Worm (Caenorhabditis elegans) whole organism, L1 larva: ENCODE results near the gene grl-10.

ENCODE experiments used
- aly-2 ChIP-seq: fragments of 150-350 bp; optimal IDR thresholded peaks from 2 replicates; lab custom pipeline; 2014; ENCODE audit warnings: missing biosample characterization, missing genetic modification characterization
- ceh-8 ChIP-seq: fragments of 200-800 bp; sonication (Bioruptor generic); optimal IDR thresholded peaks from 2 replicates; lab custom pipeline; 2018; ENCODE audit warnings: mild to moderate bottlenecking, missing genetic modification characterization, moderate library complexity, missing compliant biosample characterization
- elt-2 ChIP-seq: sonication (generic microtip); optimal IDR thresholded peaks from 2 replicates; lab custom pipeline; 2016; ENCODE audit warnings: missing genetic modification characterization, mild to moderate bottlenecking, inconsistent platforms, missing compliant biosample characterization, missing genetic modification reagents
- fos-1 ChIP-seq: fragments of 150-350 bp; optimal IDR thresholded peaks from 2 replicates; lab custom pipeline; 2014; ENCODE audit warnings: missing biosample characterization, missing genetic modification characterization
- lin-35 ChIP-seq, 2 experiments: fragments of 150-350 bp; optimal IDR thresholded peaks; 2 replicates each; lab custom pipeline; 2014; ENCODE audit warnings: missing biosample characterization in 2 of 2, missing genetic modification characterization in 2 of 2, missing genetic modification reagents in 2 of 2
- lsy-2 ChIP-seq, 2 experiments: fragments of 150-350 bp; optimal IDR thresholded peaks; 2 replicates each; lab custom pipeline; 2014; ENCODE audit warnings: missing biosample characterization in 2 of 2, missing genetic modification characterization in 2 of 2
- mep-1 ChIP-seq: fragments of 150-350 bp; optimal IDR thresholded peaks from 2 replicates; lab custom pipeline; 2014; ENCODE audit warnings: missing biosample characterization, missing genetic modification characterization
- nhr-19 ChIP-seq: fragments of 200-800 bp; sonication (Bioruptor generic); conservative IDR thresholded peaks from 2 replicates; pipeline ENCODE4 v1.3.6; 2022; ENCODE audit warnings: missing genetic modification characterization, missing compliant biosample characterization
- nhr-237 ChIP-seq: fragments of 150-350 bp; optimal IDR thresholded peaks from 2 replicates; lab custom pipeline; 2014; ENCODE audit warnings: missing biosample characterization, missing genetic modification characterization
- ztf-11 ChIP-seq, 2 experiments: sonication (generic microtip); optimal IDR thresholded peaks; 2 replicates each; lab custom pipeline; 2016 to 2017; ENCODE audit warnings: missing genetic modification characterization in 2 of 2, missing biosample characterization in 1 of 2, missing compliant biosample characterization in 1 of 2

- TF ChIP-seq ztf-11 (tag; optimal IDR thresholded peaks at IDR 0.05; lab: Kevin White, UChicago) (no peak), mep-1 (no peak), nhr-237 (tag; lab: Kevin White, UChicago) (no peak), aly-2 (no peak), lsy-2 (tag; optimal IDR thresholded peaks at IDR 0.05; lab: Kevin White, UChicago) (no peak), nhr-19 (no peak), ceh-8 (GFP tag; lab: Kevin White, UChicago) (no peak), fos-1 (no peak), elt-2 (tag; lab: Kevin White, UChicago) (no peak), lin-35 (GFP tag; optimal IDR thresholded peaks at IDR 0.05; lab: Kevin White, UChicago) (no peak)
Measured at ce11 chrV:7806629-7807028, 32.3 kb downstream of the grl-10 start.
